Worm (Caenorhabditis elegans) whole organism, late embryonic: Measurements from ENCODE around the gene tre-5.

ENCODE experiments used
- C08G9.2 ChIP-seq: sonication (generic microtip); optimal IDR thresholded peaks from 2 replicates; lab custom pipeline; 2016; ENCODE audit warnings: mild to moderate bottlenecking, missing genetic modification characterization, moderate library complexity, missing compliant biosample characterization
- F13H6.1 ChIP-seq: sonication (generic microtip); optimal IDR thresholded peaks from 2 replicates; lab custom pipeline; 2016; ENCODE audit warnings: missing genetic modification characterization, missing compliant biosample characterization
- K02D7.2 ChIP-seq: sonication (generic microtip); optimal IDR thresholded peaks from 2 replicates; lab custom pipeline; 2017; ENCODE audit warnings: mild to moderate bottlenecking, missing genetic modification characterization, missing compliant biosample characterization
- K09A11.1 ChIP-seq: sonication (generic microtip); optimal IDR thresholded peaks from 2 replicates; lab custom pipeline; 2017; ENCODE audit warnings: antibody characterized with exemption, mild to moderate bottlenecking, missing genetic modification characterization, missing compliant biosample characterization; ENCODE audit not compliant: insufficient read depth
- T23F11.4 ChIP-seq: fragments of 200-800 bp; sonication (Bioruptor generic); optimal IDR thresholded peaks from 2 replicates; lab custom pipeline; 2018; ENCODE audit warnings: mild to moderate bottlenecking, missing genetic modification characterization, missing compliant biosample characterization
- Y22D7AL.16 ChIP-seq: sonication (generic microtip); optimal IDR thresholded peaks from 2 replicates; lab custom pipeline; 2016; ENCODE audit warnings: missing genetic modification characterization, missing compliant biosample characterization
- ahr-1 ChIP-seq: sonication (generic microtip); optimal IDR thresholded peaks from 2 replicates; lab custom pipeline; 2016; ENCODE audit warnings: missing genetic modification characterization, missing compliant biosample characterization
- ama-1 ChIP-seq: fragments of 150-350 bp; optimal IDR thresholded peaks from 2 replicates; lab custom pipeline; 2014
- ceh-14 ChIP-seq: sonication (generic microtip); optimal IDR thresholded peaks from 2 replicates; lab custom pipeline; 2016; ENCODE audit warnings: missing genotype, missing genetic modification characterization, missing compliant biosample characterization
- ceh-18 ChIP-seq: sonication (generic microtip); optimal IDR thresholded peaks from 2 replicates; lab custom pipeline; 2016; ENCODE audit warnings: missing genetic modification characterization, missing compliant biosample characterization
- ceh-19 ChIP-seq: fragments of 200-800 bp; sonication (Bioruptor generic); optimal IDR thresholded peaks from 2 replicates; lab custom pipeline; 2018; ENCODE audit warnings: mild to moderate bottlenecking, missing genetic modification characterization, missing compliant biosample characterization
- ceh-24 ChIP-seq: sonication (generic microtip); optimal IDR thresholded peaks from 2 replicates; lab custom pipeline; 2016; ENCODE audit warnings: mild to moderate bottlenecking, missing genetic modification characterization, missing compliant biosample characterization
- ceh-30 ChIP-seq: fragments of 150-350 bp; optimal IDR thresholded peaks from 2 replicates; lab custom pipeline; 2014; ENCODE audit warnings: missing biosample characterization, missing genetic modification characterization
- ceh-45 ChIP-seq: fragments of 200-800 bp; sonication (Bioruptor generic); IDR thresholded peaks from 2 replicates; pipeline ENCODE4 v1.3.6; 2022; ENCODE audit warnings: missing genetic modification reagents, missing genetic modification characterization, missing compliant biosample characterization
- ceh-48 ChIP-seq: sonication (generic microtip); optimal IDR thresholded peaks from 2 replicates; lab custom pipeline; 2016; ENCODE audit warnings: missing genetic modification characterization, inconsistent platforms, missing compliant biosample characterization
- ceh-6 ChIP-seq: fragments of 200-800 bp; sonication (Bioruptor generic); optimal IDR thresholded peaks from 2 replicates; lab custom pipeline; 2018; ENCODE audit warnings: mild to moderate bottlenecking, missing genetic modification characterization, missing compliant biosample characterization
- ceh-9 ChIP-seq: sonication (generic microtip); optimal IDR thresholded peaks from 2 replicates; lab custom pipeline; 2016; ENCODE audit warnings: mild to moderate bottlenecking, missing genetic modification characterization, inconsistent platforms, missing compliant biosample characterization
- che-1 ChIP-seq: sonication (generic microtip); optimal IDR thresholded peaks from 2 replicates; lab custom pipeline; 2016; ENCODE audit warnings: mild to moderate bottlenecking, missing genetic modification characterization, missing compliant biosample characterization
- dmd-4 ChIP-seq: sonication (generic microtip); optimal IDR thresholded peaks from 2 replicates; lab custom pipeline; 2016; ENCODE audit warnings: borderline replicate concordance, missing genetic modification characterization, missing compliant biosample characterization
- elt-2 ChIP-seq: sonication (generic microtip); optimal IDR thresholded peaks from 2 replicates; lab custom pipeline; 2016; ENCODE audit warnings: missing genetic modification reagents, missing genetic modification characterization, missing compliant biosample characterization
- ets-4 ChIP-seq: sonication (generic microtip); optimal IDR thresholded peaks from 2 replicates; lab custom pipeline; 2016; ENCODE audit warnings: missing genetic modification characterization, missing compliant biosample characterization
- eyg-1 ChIP-seq: sonication (generic microtip); optimal IDR thresholded peaks from 2 replicates; lab custom pipeline; 2016; ENCODE audit warnings: missing genotype, missing genetic modification characterization, missing compliant biosample characterization
- fkh-10 ChIP-seq: fragments of 150-350 bp; optimal IDR thresholded peaks from 2 replicates; lab custom pipeline; 2014; ENCODE audit warnings: missing biosample characterization, missing genetic modification reagents, missing genetic modification characterization
- hlh-13 ChIP-seq: fragments of 200-800 bp; sonication (Bioruptor generic); optimal IDR thresholded peaks from 2 replicates; lab custom pipeline; 2018; ENCODE audit warnings: mild to moderate bottlenecking, missing genetic modification characterization, missing compliant biosample characterization
- hlh-6 ChIP-seq: sonication (generic microtip); optimal IDR thresholded peaks from 2 replicates; lab custom pipeline; 2016; ENCODE audit warnings: missing genotype, missing genetic modification characterization, missing compliant biosample characterization
- lim-6 ChIP-seq: sonication (generic microtip); optimal IDR thresholded peaks from 2 replicates; lab custom pipeline; 2016; ENCODE audit warnings: missing genetic modification characterization, missing compliant biosample characterization
- lin-11 ChIP-seq: fragments of 200-800 bp; sonication (Bioruptor generic); optimal IDR thresholded peaks from 2 replicates; lab custom pipeline; 2018; ENCODE audit warnings: mild to moderate bottlenecking, missing genetic modification characterization, missing compliant biosample characterization
- madf-2 ChIP-seq: sonication (generic microtip); optimal IDR thresholded peaks from 2 replicates; lab custom pipeline; 2017; ENCODE audit warnings: missing genetic modification characterization, missing compliant biosample characterization
- nhr-11 ChIP-seq: fragments of 150-350 bp; optimal IDR thresholded peaks from 2 replicates; lab custom pipeline; 2014; ENCODE audit warnings: missing biosample characterization, missing genetic modification characterization
- nhr-232 ChIP-seq: sonication (generic microtip); optimal IDR thresholded peaks from 2 replicates; lab custom pipeline; 2016; ENCODE audit warnings: missing genetic modification characterization, missing compliant biosample characterization
- odd-2 ChIP-seq: sonication (generic microtip); optimal IDR thresholded peaks from 2 replicates; lab custom pipeline; 2017; ENCODE audit warnings: antibody characterized with exemption, mild to moderate bottlenecking, missing genetic modification characterization, missing compliant biosample characterization
- pat-9 ChIP-seq: fragments of 200-800 bp; sonication (Bioruptor generic); optimal IDR thresholded peaks from 2 replicates; lab custom pipeline; 2018; ENCODE audit warnings: mild to moderate bottlenecking, missing genetic modification characterization, moderate library complexity, missing compliant biosample characterization
- pha-2 ChIP-seq: sonication (generic microtip); optimal IDR thresholded peaks from 2 replicates; lab custom pipeline; 2017; ENCODE audit warnings: mild to moderate bottlenecking, missing genetic modification characterization, missing compliant biosample characterization
- pha-4 ChIP-seq: fragments of 150-350 bp; optimal IDR thresholded peaks from 2 replicates; lab custom pipeline; 2018; ENCODE audit warnings: missing biosample characterization, missing genetic modification reagents, missing genetic modification characterization
- pqm-1 ChIP-seq: sonication (generic microtip); optimal IDR thresholded peaks from 2 replicates; lab custom pipeline; 2016; ENCODE audit warnings: missing genetic modification characterization, missing compliant biosample characterization
- pros-1 ChIP-seq: fragments of 150-350 bp; optimal IDR thresholded peaks from 2 replicates; lab custom pipeline; 2014; ENCODE audit warnings: missing biosample characterization, missing genetic modification reagents, missing genetic modification characterization
- ref-2 ChIP-seq: sonication (generic microtip); optimal IDR thresholded peaks from 2 replicates; lab custom pipeline; 2016; ENCODE audit warnings: missing genetic modification characterization, missing compliant biosample characterization
- rnt-1 ChIP-seq: sonication (generic microtip); optimal IDR thresholded peaks from 2 replicates; lab custom pipeline; 2016; ENCODE audit warnings: missing genetic modification characterization, missing compliant biosample characterization
- sdc-2 ChIP-seq: sonication (generic microtip); optimal IDR thresholded peaks from 2 replicates; lab custom pipeline; 2016; ENCODE audit warnings: missing genotype, missing genetic modification characterization, missing compliant biosample characterization
- sox-2 ChIP-seq: fragments of 200-800 bp; sonication (Bioruptor generic); IDR thresholded peaks from 2 replicates; pipeline ENCODE4 v1.3.6; 2022; ENCODE audit warnings: missing genetic modification reagents, missing genetic modification characterization, missing compliant biosample characterization
- sox-4 ChIP-seq: sonication (generic microtip); optimal IDR thresholded peaks from 2 replicates; lab custom pipeline; 2017; ENCODE audit warnings: mild to moderate bottlenecking, missing genetic modification characterization, inconsistent platforms, missing compliant biosample characterization
- syd-9 ChIP-seq: sonication (generic microtip); optimal IDR thresholded peaks from 2 replicates; lab custom pipeline; 2016; ENCODE audit warnings: mild to moderate bottlenecking, missing genetic modification characterization, moderate library complexity, missing compliant biosample characterization
- tbx-2 ChIP-seq: sonication (generic microtip); optimal IDR thresholded peaks from 2 replicates; lab custom pipeline; 2016; ENCODE audit warnings: missing genetic modification characterization, missing compliant biosample characterization
- tbx-7 ChIP-seq: sonication (generic microtip); optimal IDR thresholded peaks from 2 replicates; lab custom pipeline; 2016; ENCODE audit warnings: missing genotype, missing genetic modification characterization, missing compliant biosample characterization
- ztf-16 ChIP-seq: sonication (generic microtip); optimal IDR thresholded peaks from 2 replicates; lab custom pipeline; 2017; ENCODE audit warnings: missing genetic modification characterization, missing compliant biosample characterization

tre-5 gene

ce11 chrII:66322-66721, 11.2 kb upstream of the tre-5 start (continued):
- peak; percentile 75 for TF ChIP-seq ets-4 (tag; lab: Kevin White, UChicago)
- no peak for TF ChIP-seq pha-4 (tag; lab: Kevin White, UChicago)
- no peak for TF ChIP-seq ceh-48 (tag; lab: Kevin White, UChicago)
- peak; percentile 38 for TF ChIP-seq tbx-7 (tag; lab: Kevin White, UChicago)
- TF ChIP-seq pros-1, result peak; percentile 83
- no peak for TF ChIP-seq lin-11 (tag; lab: Kevin White, UChicago)
- TF ChIP-seq ceh-9 (tag; lab: Kevin White, UChicago), result no peak
- TF ChIP-seq ztf-16 (tag; lab: Kevin White, UChicago), result no peak
- TF ChIP-seq odd-2, result no peak
- peak; percentile 92 for TF ChIP-seq ref-2 (tag; lab: Kevin White, UChicago)
- TF ChIP-seq elt-2, result peak; percentile 39
- no peak for TF ChIP-seq lim-6 (tag; lab: Kevin White, UChicago)
- TF ChIP-seq ceh-45 (GFP tag; lab: Robert Waterston, UW), result no peak
- no peak for TF ChIP-seq ceh-24 (tag; lab: Kevin White, UChicago)
- TF ChIP-seq sdc-2 (tag; lab: Kevin White, UChicago), result peak; percentile 38
- no peak for TF ChIP-seq K02D7.2 (tag; lab: Kevin White, UChicago)
- no peak for TF ChIP-seq hlh-6 (tag; lab: Kevin White, UChicago)
- TF ChIP-seq pha-2, result peak; percentile 1
- no peak for TF ChIP-seq che-1
- TF ChIP-seq eyg-1 (tag; lab: Kevin White, UChicago), result peak; percentile 84
- TF ChIP-seq syd-9 (tag; lab: Kevin White, UChicago), result peak; percentile 17
- TF ChIP-seq rnt-1, result peak; percentile 31
- TF ChIP-seq madf-2 (tag; lab: Kevin White, UChicago), result peak; percentile 46
- peak; percentile 34 for TF ChIP-seq ceh-18 (tag; lab: Kevin White, UChicago)
- no peak for TF ChIP-seq ahr-1
- peak; percentile 67 for TF ChIP-seq sox-2 (GFP tag; lab: Robert Waterston, UW)
- peak; percentile 63 for TF ChIP-seq ceh-30 (tag; lab: Kevin White, UChicago)
- TF ChIP-seq ceh-14 (tag; lab: Kevin White, UChicago), result no peak
- no peak for TF ChIP-seq ceh-6 (GFP tag; lab: Kevin White, UChicago)
- no peak for TF ChIP-seq pat-9
- no peak for TF ChIP-seq Y22D7AL.16 (tag; lab: Kevin White, UChicago)
- TF ChIP-seq ceh-19 (GFP tag; lab: Kevin White, UChicago), result no peak
- no peak for TF ChIP-seq dmd-4 (tag; lab: Kevin White, UChicago)
- no peak for TF ChIP-seq sox-4 (tag; lab: Kevin White, UChicago)
- TF ChIP-seq hlh-13 (GFP tag; lab: Kevin White, UChicago), result no peak
- no peak for TF ChIP-seq nhr-11 (tag; lab: Kevin White, UChicago)
- peak; percentile 84 for TF ChIP-seq tbx-2 (tag; lab: Kevin White, UChicago)
- no peak for TF ChIP-seq C08G9.2 (tag; lab: Kevin White, UChicago)
- no peak for TF ChIP-seq nhr-232 (tag; lab: Kevin White, UChicago)
- no peak for TF ChIP-seq F13H6.1 (tag; lab: Kevin White, UChicago)
- no peak for TF ChIP-seq T23F11.4 (GFP tag; lab: Kevin White, UChicago)
- TF ChIP-seq ama-1 (lab: Kevin White, UChicago), result no peak
- peak; percentile 3 for TF ChIP-seq pqm-1 (tag; lab: Kevin White, UChicago)
- no peak for TF ChIP-seq fkh-10 (GFP tag; lab: Kevin White, UChicago)

- TF ChIP-seq K09A11.1 (tag; lab: Kevin White, UChicago) (no peak), ceh-14 (tag; lab: Kevin White, UChicago) (no peak), ahr-1 (no peak), hlh-6 (tag; lab: Kevin White, UChicago) (no peak)
Measured at ce11 chrII:65484-65883, 10.4 kb upstream of the tre-5 start.
